Fruit fly (Drosophila melanogaster) whole organism, embryonic: ENCODE results near the gene CG43062.

Source experiments
- BtbVII ChIP-seq: fragments of 200-800 bp; sonication (Bioruptor generic); optimal IDR thresholded peaks from 3 replicates; lab custom pipeline; 2017; ENCODE audit warnings: missing biosample characterization, mild to moderate bottlenecking, missing genetic modification characterization
- CG10147 ChIP-seq: fragments of 200-800 bp; sonication (Bioruptor generic); optimal IDR thresholded peaks from 2 replicates; lab custom pipeline; 2019; ENCODE audit warnings: missing biosample characterization, mild to moderate bottlenecking, missing genetic modification characterization, moderate library complexity
- CG10209 ChIP-seq: fragments of 200-800 bp; sonication (Bioruptor generic); optimal IDR thresholded peaks from 3 replicates; lab custom pipeline; 2017; ENCODE audit warnings: missing biosample characterization, mild to moderate bottlenecking, missing genetic modification characterization, missing genetic modification reagents
- CG10979 ChIP-seq: fragments of 200-800 bp; sonication (Bioruptor generic); optimal IDR thresholded peaks from 2 replicates; lab custom pipeline; 2018; ENCODE audit warnings: missing biosample characterization, mild to moderate bottlenecking, missing genetic modification characterization, moderate library complexity
- CG11247 ChIP-seq: fragments of 200-800 bp; sonication (Bioruptor generic); IDR thresholded peaks from 2 replicates; pipeline ENCODE4 v1.3.6; 2022; ENCODE audit warnings: missing biosample characterization, missing genetic modification characterization
- CG11560 ChIP-seq: fragments of 200-800 bp; sonication (Bioruptor generic); IDR thresholded peaks from 3 replicates; pipeline ENCODE4 v1.3.6; 2022; ENCODE audit warnings: missing biosample characterization, missing genetic modification characterization
- CG11695 ChIP-seq: fragments of 200-800 bp; sonication (Bioruptor generic); IDR thresholded peaks from 3 replicates; pipeline ENCODE4 v1.3.6; 2022; ENCODE audit warnings: missing biosample characterization, missing genetic modification characterization
- CG11696 ChIP-seq: fragments of 200-800 bp; sonication (Bioruptor generic); IDR thresholded peaks from 2 replicates; pipeline ENCODE4 v1.3.6; 2022; ENCODE audit warnings: missing biosample characterization, missing genetic modification characterization
- CG13424 ChIP-seq: fragments of 200-800 bp; sonication (Bioruptor generic); optimal IDR thresholded peaks from 2 replicates; lab custom pipeline; 2019; ENCODE audit warnings: missing biosample characterization, mild to moderate bottlenecking, missing genetic modification characterization, moderate library complexity
- CG15011 ChIP-seq: fragments of 200-800 bp; sonication (Bioruptor generic); optimal IDR thresholded peaks from 3 replicates; lab custom pipeline; 2018; ENCODE audit warnings: missing biosample characterization, mild to moderate bottlenecking, missing genetic modification characterization
- CG1602 ChIP-seq: fragments of 200-800 bp; sonication (Bioruptor generic); optimal IDR thresholded peaks from 3 replicates; lab custom pipeline; 2016; ENCODE audit warnings: missing biosample characterization, missing genetic modification characterization
- CG1603 ChIP-seq: fragments of 200-800 bp; sonication (Bioruptor generic); optimal IDR thresholded peaks from 2 replicates; lab custom pipeline; 2019; ENCODE audit warnings: missing biosample characterization, mild to moderate bottlenecking, missing genetic modification characterization, moderate library complexity
- CG17359 ChIP-seq: fragments of 200-800 bp; sonication (Bioruptor generic); optimal IDR thresholded peaks from 3 replicates; lab custom pipeline; 2018; ENCODE audit warnings: missing biosample characterization, mild to moderate bottlenecking, missing genetic modification characterization, moderate library complexity
- CG18764 ChIP-seq: fragments of 200-800 bp; sonication (Bioruptor generic); optimal IDR thresholded peaks from 3 replicates; lab custom pipeline; 2016; ENCODE audit warnings: missing biosample characterization, missing genetic modification characterization
- CG2678 ChIP-seq: fragments of 200-800 bp; sonication (Bioruptor generic); optimal IDR thresholded peaks from 3 replicates; lab custom pipeline; 2019; ENCODE audit warnings: missing biosample characterization, mild to moderate bottlenecking, missing genetic modification characterization, moderate library complexity
- CG2889 ChIP-seq: fragments of 200-800 bp; sonication (Bioruptor generic); IDR thresholded peaks from 3 replicates; pipeline ENCODE4 v1.3.6; 2022; ENCODE audit warnings: missing biosample characterization, missing genetic modification characterization
- CG31441 ChIP-seq: fragments of 200-800 bp; sonication (Bioruptor generic); IDR thresholded peaks from 2 replicates; pipeline ENCODE4 v1.3.6; 2022; ENCODE audit warnings: missing biosample characterization, missing genetic modification characterization
- CG32532 ChIP-seq: fragments of 200-800 bp; sonication (Bioruptor generic); IDR thresholded peaks from 2 replicates; pipeline ENCODE4 v1.3.6; 2022; ENCODE audit warnings: missing biosample characterization, missing genetic modification characterization
- CG34376 ChIP-seq: fragments of 200-800 bp; sonication (Bioruptor generic); optimal IDR thresholded peaks from 2 replicates; lab custom pipeline; 2018; ENCODE audit warnings: missing biosample characterization, mild to moderate bottlenecking, missing genetic modification characterization
- CG6683 ChIP-seq: fragments of 200-800 bp; sonication (Bioruptor generic); optimal IDR thresholded peaks from 2 replicates; lab custom pipeline; 2017; ENCODE audit warnings: missing biosample characterization, mild to moderate bottlenecking, missing genetic modification characterization, missing genetic modification reagents
- CG7372 ChIP-seq: fragments of 200-800 bp; sonication (Bioruptor generic); IDR thresholded peaks from 2 replicates; pipeline ENCODE4 v1.3.6; 2022; ENCODE audit warnings: missing biosample characterization, missing genetic modification characterization
- CG8290 ChIP-seq, 3 experiments: fragments of 200-800 bp; sonication (Bioruptor generic); optimal IDR thresholded peaks; 2 replicates each; lab custom pipeline; 2016 to 2019; ENCODE audit warnings: missing biosample characterization in 3 of 3, missing genetic modification characterization in 3 of 3, mild to moderate bottlenecking in 2 of 3, moderate library complexity in 1 of 3
- CG8765 ChIP-seq: fragments of 200-800 bp; sonication (Bioruptor generic); IDR thresholded peaks from 2 replicates; pipeline ENCODE4 v1.3.6; 2022; ENCODE audit warnings: missing biosample characterization, missing genetic modification characterization
- CG9876 ChIP-seq: fragments of 200-800 bp; sonication (Bioruptor generic); optimal IDR thresholded peaks from 2 replicates; lab custom pipeline; 2016; ENCODE audit warnings: missing biosample characterization, missing genetic modification characterization
- CG9932 ChIP-seq: fragments of 200-800 bp; sonication (Bioruptor generic); IDR thresholded peaks from 2 replicates; pipeline ENCODE4 v1.3.6; 2022; ENCODE audit warnings: missing biosample characterization, missing genetic modification characterization
- CrebB ChIP-seq: fragments of 200-800 bp; sonication (Bioruptor generic); optimal IDR thresholded peaks from 3 replicates; lab custom pipeline; 2018; ENCODE audit warnings: missing biosample characterization, mild to moderate bottlenecking, missing genetic modification characterization
- Hsf ChIP-seq: fragments of 200-800 bp; sonication (Bioruptor generic); optimal IDR thresholded peaks from 3 replicates; lab custom pipeline; 2016; ENCODE audit warnings: missing biosample characterization, missing genetic modification characterization
- Med ChIP-seq: fragments of 200-800 bp; sonication (Bioruptor generic); peaks from one replicate; lab custom pipeline; 2016; ENCODE audit warnings: missing biosample characterization, missing genetic modification characterization, mild to moderate bottlenecking, inconsistent platforms, moderate library complexity
- Neu2 ChIP-seq: fragments of 200-800 bp; sonication (Bioruptor generic); optimal IDR thresholded peaks from 3 replicates; lab custom pipeline; 2016; ENCODE audit warnings: missing biosample characterization, missing genetic modification characterization, borderline replicate concordance
- Rx ChIP-seq: fragments of 200-800 bp; sonication (Bioruptor generic); IDR thresholded peaks from 2 replicates; pipeline ENCODE4 v1.3.6; 2022; ENCODE audit warnings: missing biosample characterization, missing genetic modification characterization
- Ssrp ChIP-seq: fragments of 200-800 bp; sonication (Bioruptor generic); optimal IDR thresholded peaks from 2 replicates; lab custom pipeline; 2018; ENCODE audit warnings: missing biosample characterization, mild to moderate bottlenecking, missing genetic modification characterization, moderate library complexity
- bcd ChIP-seq: fragments of 200-800 bp; sonication (Bioruptor generic); optimal IDR thresholded peaks from 2 replicates; lab custom pipeline; 2017; ENCODE audit warnings: missing biosample characterization, mild to moderate bottlenecking, missing genetic modification characterization
- bigmax ChIP-seq: fragments of 200-800 bp; sonication (Bioruptor generic); optimal IDR thresholded peaks from 2 replicates; lab custom pipeline; 2018; ENCODE audit warnings: missing biosample characterization, mild to moderate bottlenecking, missing genetic modification characterization
- cg ChIP-seq: fragments of 200-800 bp; sonication (Bioruptor generic); optimal IDR thresholded peaks from 3 replicates; lab custom pipeline; 2019; ENCODE audit warnings: missing biosample characterization, mild to moderate bottlenecking, missing genetic modification characterization, moderate library complexity
- chn ChIP-seq: fragments of 200-800 bp; sonication (Bioruptor generic); optimal IDR thresholded peaks from 2 replicates; lab custom pipeline; 2016; ENCODE audit warnings: missing biosample characterization, missing genetic modification characterization
- crc ChIP-seq: fragments of 200-800 bp; sonication (Bioruptor generic); optimal IDR thresholded peaks from 2 replicates; lab custom pipeline; 2016; ENCODE audit warnings: missing biosample characterization, missing genetic modification characterization
- hth ChIP-seq: fragments of >200 bp; optimal IDR thresholded peaks from 2 replicates; lab custom pipeline; 2017; ENCODE audit warnings: inconsistent platforms
- lilli ChIP-seq: fragments of 200-800 bp; sonication (Bioruptor generic); optimal IDR thresholded peaks from 3 replicates; lab custom pipeline; 2016; ENCODE audit warnings: missing biosample characterization, missing genetic modification characterization
- maf-S ChIP-seq: fragments of 200-800 bp; sonication (Bioruptor generic); optimal IDR thresholded peaks from 2 replicates; lab custom pipeline; 2016; ENCODE audit warnings: missing biosample characterization, missing genetic modification characterization
- nau ChIP-seq: fragments of 200-800 bp; sonication (Bioruptor generic); optimal IDR thresholded peaks from 3 replicates; lab custom pipeline; 2017; ENCODE audit warnings: missing biosample characterization, mild to moderate bottlenecking, missing genetic modification characterization, missing genetic modification reagents
- onecut ChIP-seq: fragments of 200-800 bp; sonication (Bioruptor generic); IDR thresholded peaks from 2 replicates; pipeline ENCODE4 v1.3.6; 2022; ENCODE audit warnings: missing biosample characterization, missing genetic modification characterization
- prd ChIP-seq, 3 experiments: fragments of >200 bp in 2 of 3; fragments of 200-800 bp in 1 of 3; sonication (Bioruptor generic) in 1 of 3; optimal IDR thresholded peaks in 2 of 3; IDR thresholded peaks in 1 of 3; 2 replicates in 2 of 3; 3 replicates in 1 of 3; pipeline versions ENCODE4 v1.3.6 to Lab custom; 2017 to 2022; ENCODE audit warnings: missing biosample characterization in 1 of 3, missing genetic modification characterization in 1 of 3
- psq ChIP-seq: fragments of 200-800 bp; sonication (Bioruptor generic); optimal IDR thresholded peaks from 2 replicates; lab custom pipeline; 2017; ENCODE audit warnings: missing biosample characterization, missing genetic modification characterization
- ranshi ChIP-seq: fragments of 200-800 bp; sonication (Bioruptor generic); IDR thresholded peaks from 2 replicates; pipeline ENCODE4 v1.3.6; 2022; ENCODE audit warnings: missing biosample characterization, missing genetic modification characterization
- shn ChIP-seq: fragments of 200-800 bp; sonication (Bioruptor generic); optimal IDR thresholded peaks from 3 replicates; lab custom pipeline; 2016; ENCODE audit warnings: missing biosample characterization, missing genetic modification characterization
- so ChIP-seq: fragments of 200-800 bp; sonication (Bioruptor generic); IDR thresholded peaks from 3 replicates; pipeline ENCODE4 v1.3.6; 2022; ENCODE audit warnings: missing biosample characterization, missing genetic modification characterization
- tll ChIP-seq, 2 experiments: fragments of 200-800 bp in 1 of 2; fragments of >200 bp in 1 of 2; sonication (Bioruptor generic) in 1 of 2; optimal IDR thresholded peaks; 2 replicates each; lab custom pipeline; 2017 to 2019; ENCODE audit warnings: missing biosample characterization in 2 of 2, missing genetic modification characterization in 2 of 2, mild to moderate bottlenecking in 1 of 2, moderate library complexity in 1 of 2
- toy ChIP-seq: fragments of 200-800 bp; sonication (Bioruptor generic); IDR thresholded peaks from 2 replicates; pipeline ENCODE4 v1.3.6; 2022; ENCODE audit warnings: missing biosample characterization, missing genetic modification characterization
- tx ChIP-seq: fragments of 200-800 bp; sonication (Bioruptor generic); optimal IDR thresholded peaks from 2 replicates; lab custom pipeline; 2016; ENCODE audit warnings: missing biosample characterization, missing genetic modification characterization

CG43062 gene

dm6 chr3R:11780181-11780688 lies 30.1 kb downstream of the CG43062 start (continued):
- no peak for TF ChIP-seq hth
- no peak for TF ChIP-seq CG9932
- TF ChIP-seq CG17359 (tag; lab: Kevin White, UChicago): peak; percentile 95
- peak; percentile 73 for TF ChIP-seq chn (GFP tag; lab: Kevin White, UChicago)
- peak; percentile 51; the same call in 1 of the 2 replicates for TF ChIP-seq CG7372
- peak; percentile 92 for TF ChIP-seq CG8290 (GFP tag; optimal IDR thresholded peaks at IDR 0.05; lab: Kevin White, UChicago)
- TF ChIP-seq CG8290 (tag; optimal IDR thresholded peaks at IDR 0.05; lab: Kevin White, UChicago): peak in 1 of 2 experiments; percentile 71
- peak; percentile 73 for TF ChIP-seq Rx
- peak; percentile 65 for TF ChIP-seq CG1603
- peak; percentile 75 for TF ChIP-seq CG8765 (GFP tag; lab: Robert Waterston, UW)
- TF ChIP-seq maf-S: no peak
- peak; percentile 59; the same call in 1 of the 2 replicates for TF ChIP-seq CG11247 (GFP tag; lab: Robert Waterston, UW)
- peak; percentile 95 for TF ChIP-seq CG1602 (GFP tag; lab: Kevin White, UChicago)
- peak; percentile 80 for TF ChIP-seq nau
- TF ChIP-seq Hsf (GFP tag; lab: Kevin White, UChicago): peak; percentile 76
- TF ChIP-seq tll (GFP tag; optimal IDR thresholded peaks at IDR 0.05; lab: Kevin White, UChicago): peak in 1 of 2 experiments; percentile 12
- TF ChIP-seq CG2889 (GFP tag; lab: Robert Waterston, UW): peak; percentile 51; the same call in 1 of the 3 replicates
- TF ChIP-seq psq (GFP tag; lab: Kevin White, UChicago): peak; percentile 84
- TF ChIP-seq CG15011 (GFP tag; lab: Kevin White, UChicago): peak; percentile 75
- no peak for TF ChIP-seq Neu2 (GFP tag; lab: Kevin White, UChicago)
- TF ChIP-seq CG10147: peak; percentile 74
- TF ChIP-seq lilli (GFP tag; lab: Kevin White, UChicago): peak; percentile 60
- no peak for TF ChIP-seq bigmax (GFP tag; lab: Kevin White, UChicago)
- no peak for TF ChIP-seq CG11696 (GFP tag; lab: Robert Waterston, UW)
- TF ChIP-seq toy (GFP tag; lab: Robert Waterston, UW): no peak
- peak; percentile 44 for TF ChIP-seq Med (GFP tag; lab: Kevin White, UChicago)
- peak; percentile 99 for TF ChIP-seq CG10979 (tag; lab: Kevin White, UChicago)
- TF ChIP-seq CG13424 (tag; lab: Kevin White, UChicago): peak; percentile 94
- no peak for TF ChIP-seq CG34376 (GFP tag; lab: Kevin White, UChicago)
- TF ChIP-seq CG11560 (tag; lab: Robert Waterston, UW): no peak
- peak; percentile 31; the same call in 1 of the 2 replicates for TF ChIP-seq CG32532 (GFP tag; lab: Robert Waterston, UW)
- TF ChIP-seq CG9876: no peak
- peak; percentile 97 for TF ChIP-seq Ssrp (tag; lab: Kevin White, UChicago)
- peak; percentile 78 for TF ChIP-seq cg (GFP tag; lab: Kevin White, UChicago)
- no peak for TF ChIP-seq tx (GFP tag; lab: Kevin White, UChicago)
- TF ChIP-seq onecut (GFP tag; lab: Robert Waterston, UW): peak; percentile 90
- TF ChIP-seq BtbVII (GFP tag; lab: Kevin White, UChicago): peak; percentile 62
- peak; percentile 3 for TF ChIP-seq CrebB (tag; lab: Kevin White, UChicago)
- no peak for TF ChIP-seq prd (optimal IDR thresholded peaks at IDR 0.05; lab: Kevin White, UChicago)
- peak; percentile 93 for TF ChIP-seq prd (GFP tag; IDR thresholded peaks at IDR 0.05; lab: Robert Waterston, UW)
- peak; percentile 92 for TF ChIP-seq bcd (GFP tag; lab: Kevin White, UChicago)
- peak; percentile 70; the same call in 1 of the 3 replicates for TF ChIP-seq so (GFP tag; lab: Robert Waterston, UW)
- TF ChIP-seq ranshi: peak; percentile 83
- TF ChIP-seq CG31441 (GFP tag; lab: Robert Waterston, UW): peak; percentile 99
- TF ChIP-seq shn (GFP tag; lab: Kevin White, UChicago): no peak
- TF ChIP-seq CG11695: peak; percentile 70; the same call in 2 of the 3 replicates
- TF ChIP-seq CG18764: peak; percentile 88
- TF ChIP-seq CG10209: peak; percentile 94
- TF ChIP-seq crc (GFP tag; lab: Kevin White, UChicago): no peak
- TF ChIP-seq CG6683: peak; percentile 61
- peak; percentile 95 for TF ChIP-seq CG2678 (tag; lab: Kevin White, UChicago)
